Worm (Caenorhabditis elegans) whole organism, late embryonic: Measurements from ENCODE around the gene C06A6.4.

Experiments
- ceh-24 ChIP-seq: sonication (generic microtip); optimal IDR thresholded peaks from 2 replicates; lab custom pipeline; 2016; ENCODE audit warnings: mild to moderate bottlenecking, missing genetic modification characterization, missing compliant biosample characterization
- madf-2 ChIP-seq: sonication (generic microtip); optimal IDR thresholded peaks from 2 replicates; lab custom pipeline; 2017; ENCODE audit warnings: missing genetic modification characterization, missing compliant biosample characterization
- unc-55 ChIP-seq: sonication (generic microtip); optimal IDR thresholded peaks from 2 replicates; lab custom pipeline; 2017; ENCODE audit warnings: missing biosample characterization, missing genetic modification reagents, missing genetic modification characterization
- unc-86 ChIP-seq: sonication (generic microtip); optimal IDR thresholded peaks from 2 replicates; lab custom pipeline; 2016; ENCODE audit warnings: missing genetic modification characterization, missing compliant biosample characterization
- zip-5 ChIP-seq: sonication (generic microtip); optimal IDR thresholded peaks from 2 replicates; lab custom pipeline; 2016; ENCODE audit warnings: missing genetic modification characterization, missing compliant biosample characterization

DNA sequence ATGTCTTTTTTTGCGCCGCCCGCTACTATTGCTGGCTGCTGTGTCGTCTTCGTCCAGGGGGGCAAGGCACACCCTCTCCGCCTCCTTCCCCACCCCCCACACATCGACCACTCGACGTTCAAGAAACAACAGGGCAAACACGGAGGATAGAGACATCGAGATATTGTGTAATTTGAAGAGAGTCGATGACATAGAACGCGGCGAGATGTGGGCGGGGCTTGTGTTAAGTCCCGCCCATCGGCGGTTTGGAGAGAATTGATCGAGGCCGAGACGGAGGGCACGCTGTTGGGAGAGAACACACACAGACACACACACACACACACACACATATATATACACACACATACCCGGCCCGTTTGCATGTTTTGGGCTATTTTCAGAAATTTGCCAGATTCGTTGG, 16.5 kb upstream of the C06A6.4 start:
- no peak for TF ChIP-seq ceh-24 (tag; lab: Kevin White, UChicago)
- no peak for TF ChIP-seq unc-86
- peak; percentile 25 for TF ChIP-seq madf-2 (tag; lab: Kevin White, UChicago)
- TF ChIP-seq zip-5 (tag; lab: Kevin White, UChicago): peak; percentile 14
- TF ChIP-seq unc-55 (GFP tag; lab: Kevin White, UChicago): peak; percentile 80
